Worm (Caenorhabditis elegans) whole organism, young adult: ENCODE measurements around the gene sma-6.

Experiments used
- B0035.1 ChIP-seq: sonication (generic microtip); optimal IDR thresholded peaks from 2 replicates; lab custom pipeline; 2016; ENCODE audit warnings: missing genetic modification characterization, mild to moderate bottlenecking, missing compliant biosample characterization, missing genotype, missing genetic modification reagents
- C17E4.6 ChIP-seq: fragments of 200-800 bp; sonication (Bioruptor generic); IDR thresholded peaks from 2 replicates; pipeline ENCODE4 v1.3.6; 2022; ENCODE audit warnings: missing genetic modification reagents, missing genetic modification characterization, missing compliant biosample characterization
- F10E7.11 ChIP-seq: sonication (generic microtip); optimal IDR thresholded peaks from 2 replicates; lab custom pipeline; 2017; ENCODE audit warnings: mild to moderate bottlenecking, missing genetic modification characterization, moderate library complexity, missing compliant biosample characterization
- F23B12.7 ChIP-seq: sonication (generic microtip); optimal IDR thresholded peaks from 2 replicates; lab custom pipeline; 2017; ENCODE audit warnings: missing genetic modification characterization, mild to moderate bottlenecking, missing compliant biosample characterization, antibody characterized with exemption, moderate library complexity; ENCODE audit not compliant: insufficient read depth
- F55B11.4 ChIP-seq: sonication (generic microtip); optimal IDR thresholded peaks from 2 replicates; lab custom pipeline; 2016; ENCODE audit warnings: missing compliant biosample characterization, missing genetic modification characterization, borderline replicate concordance; ENCODE audit not compliant: insufficient read depth
- F57C9.4 ChIP-seq: sonication (generic microtip); optimal IDR thresholded peaks from 2 replicates; lab custom pipeline; 2017; ENCODE audit warnings: mild to moderate bottlenecking, missing genetic modification characterization, missing compliant biosample characterization
- Y53F4B.3 ChIP-seq: fragments of 200-800 bp; sonication (Bioruptor generic); IDR thresholded peaks from 2 replicates; pipeline ENCODE4 v1.3.6; 2022; ENCODE audit warnings: missing genetic modification reagents, missing genetic modification characterization, missing compliant biosample characterization
- Y53G8AR.9 ChIP-seq: fragments of 200-800 bp; sonication (Bioruptor generic); conservative IDR thresholded peaks from 2 replicates; pipeline ENCODE4 v1.3.6; 2022; ENCODE audit warnings: missing genetic modification reagents, missing genetic modification characterization, missing compliant biosample characterization
- Y79H2A.3 ChIP-seq: fragments of 200-800 bp; sonication (Bioruptor generic); conservative IDR thresholded peaks from 2 replicates; pipeline ENCODE4 v1.3.6; 2022; ENCODE audit warnings: missing genetic modification reagents, missing genetic modification characterization, missing compliant biosample characterization
- aptf-3 ChIP-seq: fragments of 200-800 bp; sonication (Bioruptor generic); IDR thresholded peaks from 2 replicates; pipeline ENCODE4 v1.3.6; 2022; ENCODE audit warnings: missing genetic modification characterization, missing compliant biosample characterization
- atf-7 ChIP-seq: sonication (generic microtip); optimal IDR thresholded peaks from 2 replicates; lab custom pipeline; 2017; ENCODE audit warnings: mild to moderate bottlenecking, missing genetic modification characterization, missing compliant biosample characterization
- bed-1 ChIP-seq: fragments of 200-800 bp; sonication (Bioruptor generic); IDR thresholded peaks from 2 replicates; pipeline ENCODE4 v1.3.6; 2022; ENCODE audit warnings: missing genetic modification reagents, missing genetic modification characterization, missing compliant biosample characterization
- cebp-1 ChIP-seq, 2 experiments: fragments of 200-800 bp in 1 of 2; sonication (Bioruptor generic) in 1 of 2; sonication (generic microtip) in 1 of 2; IDR thresholded peaks in 1 of 2; optimal IDR thresholded peaks in 1 of 2; 2 replicates each; pipeline versions ENCODE4 v1.3.6 to Lab custom; 2017 to 2022; ENCODE audit warnings: missing compliant biosample characterization in 2 of 2, missing genetic modification characterization in 2 of 2, mild to moderate bottlenecking in 1 of 2, missing genetic modification reagents in 1 of 2, moderate library complexity in 1 of 2
- ceh-58 ChIP-seq: fragments of 200-800 bp; sonication (Bioruptor generic); IDR thresholded peaks from 2 replicates; pipeline ENCODE4 v1.3.6; 2022; ENCODE audit warnings: missing genetic modification characterization, missing compliant biosample characterization
- die-1 ChIP-seq: sonication (generic microtip); optimal IDR thresholded peaks from 2 replicates; lab custom pipeline; 2016; ENCODE audit warnings: missing genotype, mild to moderate bottlenecking, missing genetic modification characterization, missing compliant biosample characterization
- dox-1 ChIP-seq: fragments of 200-800 bp; sonication (Bioruptor generic); IDR thresholded peaks from 2 replicates; pipeline ENCODE4 v1.3.6; 2022; ENCODE audit warnings: missing genetic modification reagents, missing genetic modification characterization, missing compliant biosample characterization
- egl-44 ChIP-seq: fragments of 200-800 bp; sonication (Bioruptor generic); IDR thresholded peaks from 2 replicates; pipeline ENCODE4 v1.3.6; 2022; ENCODE audit warnings: missing genetic modification reagents, missing genetic modification characterization, missing compliant biosample characterization
- fkh-3 ChIP-seq: sonication (generic microtip); optimal IDR thresholded peaks from 2 replicates; lab custom pipeline; 2016; ENCODE audit warnings: mild to moderate bottlenecking, missing genetic modification characterization, missing compliant biosample characterization
- hlh-26 ChIP-seq: fragments of 200-800 bp; sonication (Bioruptor generic); conservative IDR thresholded peaks from 2 replicates; pipeline ENCODE4 v1.3.6; 2022; ENCODE audit warnings: missing genetic modification reagents, missing genetic modification characterization, missing compliant biosample characterization
- hmg-1.2 ChIP-seq: fragments of 200-800 bp; sonication (Bioruptor generic); IDR thresholded peaks from 2 replicates; pipeline ENCODE4 v1.3.6; 2022; ENCODE audit warnings: missing genetic modification reagents, missing genetic modification characterization, missing compliant biosample characterization
- hmg-20 ChIP-seq: fragments of 200-800 bp; sonication (Bioruptor generic); IDR thresholded peaks from 2 replicates; pipeline ENCODE4 v1.3.6; 2022; ENCODE audit warnings: missing genetic modification reagents, missing genetic modification characterization, missing compliant biosample characterization
- lin-26 ChIP-seq: fragments of 200-800 bp; sonication (Bioruptor generic); IDR thresholded peaks from 2 replicates; pipeline ENCODE4 v1.3.6; 2022; ENCODE audit warnings: missing genetic modification reagents, missing genetic modification characterization, missing compliant biosample characterization
- lin-54 ChIP-seq: fragments of 200-800 bp; sonication (Bioruptor generic); optimal IDR thresholded peaks from 2 replicates; lab custom pipeline; 2018; ENCODE audit warnings: mild to moderate bottlenecking, missing genetic modification characterization, missing compliant biosample characterization
- lir-1 ChIP-seq: fragments of 200-800 bp; sonication (Bioruptor generic); conservative IDR thresholded peaks from 2 replicates; pipeline ENCODE4 v1.3.6; 2022; ENCODE audit warnings: missing genetic modification reagents, missing genetic modification characterization, missing compliant biosample characterization
- lsy-27 ChIP-seq: sonication (generic microtip); optimal IDR thresholded peaks from 2 replicates; lab custom pipeline; 2017; ENCODE audit warnings: missing genetic modification characterization, mild to moderate bottlenecking, missing compliant biosample characterization, antibody characterized with exemption, missing genotype, borderline replicate concordance; ENCODE audit not compliant: insufficient read depth
- madf-3 ChIP-seq: fragments of 200-800 bp; sonication (Bioruptor generic); IDR thresholded peaks from 2 replicates; pipeline ENCODE4 v1.3.6; 2022; ENCODE audit warnings: missing genetic modification reagents, missing genetic modification characterization, missing compliant biosample characterization
- madf-6 ChIP-seq: fragments of 200-800 bp; sonication (Bioruptor generic); IDR thresholded peaks from 2 replicates; pipeline ENCODE4 v1.3.6; 2022; ENCODE audit warnings: missing genetic modification reagents, missing genetic modification characterization, missing compliant biosample characterization
- mes-4 ChIP-seq: sonication (generic microtip); optimal IDR thresholded peaks from 2 replicates; lab custom pipeline; 2016; ENCODE audit warnings: missing genotype, missing genetic modification characterization, missing compliant biosample characterization
- mxl-1 ChIP-seq: sonication (generic microtip); optimal IDR thresholded peaks from 2 replicates; lab custom pipeline; 2016; ENCODE audit warnings: missing genetic modification characterization, missing compliant biosample characterization
- nfyb-1 ChIP-seq: fragments of 200-800 bp; sonication (Bioruptor generic); IDR thresholded peaks from 2 replicates; pipeline ENCODE4 v1.3.6; 2022; ENCODE audit warnings: missing genetic modification reagents, missing genetic modification characterization, missing compliant biosample characterization
- nhr-27 ChIP-seq: fragments of 200-800 bp; sonication (Bioruptor generic); optimal IDR thresholded peaks from 2 replicates; lab custom pipeline; 2018; ENCODE audit warnings: mild to moderate bottlenecking, missing genetic modification characterization, moderate library complexity, missing compliant biosample characterization
- nhr-90 ChIP-seq: sonication (generic microtip); optimal IDR thresholded peaks from 2 replicates; lab custom pipeline; 2016; ENCODE audit warnings: missing genotype, mild to moderate bottlenecking, missing genetic modification characterization, missing compliant biosample characterization
- sea-2 ChIP-seq: fragments of 200-800 bp; sonication (Bioruptor generic); IDR thresholded peaks from 2 replicates; pipeline ENCODE4 v1.3.6; 2022; ENCODE audit warnings: missing genetic modification characterization, missing compliant biosample characterization
- unc-130 ChIP-seq: sonication (generic microtip); optimal IDR thresholded peaks from 2 replicates; lab custom pipeline; 2016; ENCODE audit warnings: missing genetic modification reagents, missing genetic modification characterization, missing compliant biosample characterization
- ztf-18 ChIP-seq: sonication (generic microtip); optimal IDR thresholded peaks from 2 replicates; lab custom pipeline; 2016; ENCODE audit warnings: missing genotype, mild to moderate bottlenecking, missing genetic modification characterization, missing compliant biosample characterization
- ztf-26 ChIP-seq: sonication (generic microtip); optimal IDR thresholded peaks from 2 replicates; lab custom pipeline; 2017; ENCODE audit warnings: missing genetic modification characterization, missing compliant biosample characterization
- ztf-6 ChIP-seq: fragments of 200-800 bp; sonication (Bioruptor generic); IDR thresholded peaks from 2 replicates; pipeline ENCODE4 v1.3.6; 2022; ENCODE audit warnings: missing genetic modification reagents, missing genetic modification characterization, missing compliant biosample characterization

The sma-6 gene

ce11 chrII:6341076-6341475, 16.8 kb downstream of the sma-6 start:
- TF ChIP-seq Y53G8AR.9 (GFP tag; lab: Robert Waterston, UW) (no peak), F57C9.4 (tag; lab: Kevin White, UChicago) (no peak), ceh-58 (GFP tag; lab: Robert Waterston, UW) (no peak), ztf-6 (no peak)

ce11 chrII:6342455-6342854, 18.2 kb downstream of the sma-6 start:
- no peak for TF ChIP-seq hlh-26 (GFP tag; lab: Robert Waterston, UW)
- no peak for TF ChIP-seq lin-26
- no peak for TF ChIP-seq egl-44

ce11 chrII:6343893-6344292, 19.6 kb downstream of the sma-6 start, which contains the start of gene txt-18:
TSS of gene txt-18 (plus strand) at chrII:6344072.
- TF ChIP-seq cebp-1 (GFP tag; IDR thresholded peaks at IDR 0.05; lab: Robert Waterston, UW) (no peak), cebp-1 (tag; optimal IDR thresholded peaks at IDR 0.05; lab: Kevin White, UChicago) (peak; percentile 5), dox-1 (0 out of 2 replicates have a peak, but pooled peaks have one; percentile 6), hmg-1.2 (GFP tag; lab: Robert Waterston, UW) (peak; percentile 15; the same call in 1 of the 2 replicates), F55B11.4 (tag; lab: Kevin White, UChicago) (no peak)

- TF ChIP-seq hmg-20 (GFP tag; lab: Robert Waterston, UW) (no peak), C17E4.6 (GFP tag; lab: Robert Waterston, UW) (no peak), atf-7 (tag; lab: Kevin White, UChicago) (no peak), lin-54 (GFP tag; lab: Kevin White, UChicago) (no peak)
Measured at ce11 chrII:6344513-6344912, 20.2 kb downstream of the sma-6 start.

ce11 chrII:6345195-6346158, 21.2 kb downstream of the sma-6 start, which contains the start of gene C32D5.8:
TSS of gene C32D5.8 (minus strand) at chrII:6345964.
- TF ChIP-seq aptf-3 (GFP tag; lab: Robert Waterston, UW), result no peak
- no peak for TF ChIP-seq F23B12.7
- TF ChIP-seq die-1 (tag; lab: Kevin White, UChicago), result no peak
- no peak for TF ChIP-seq bed-1 (GFP tag; lab: Robert Waterston, UW)
- no peak for TF ChIP-seq madf-3
- no peak for TF ChIP-seq Y53F4B.3 (GFP tag; lab: Robert Waterston, UW)
- TF ChIP-seq, all 124 proteins: peak for 0

ce11 chrII:6346551-6347079, 22.3 kb downstream of the sma-6 start:
- TF ChIP-seq nhr-27 (tag; lab: Kevin White, UChicago) (no peak), hmg-20 (GFP tag; lab: Robert Waterston, UW) (no peak), ztf-26 (tag; lab: Kevin White, UChicago) (peak; percentile 62), F23B12.7 (peak; percentile 96), nfyb-1 (GFP tag; lab: Robert Waterston, UW) (peak; percentile 95), nhr-90 (tag; lab: Kevin White, UChicago) (peak; percentile 13), madf-6 (peak; percentile 29; the same call in 1 of the 2 replicates), ztf-18 (tag; lab: Kevin White, UChicago) (peak; percentile 40), mes-4 (tag; lab: Kevin White, UChicago) (no peak), unc-130 (GFP tag; lab: Kevin White, UChicago) (peak; percentile 56), mxl-1 (tag; lab: Kevin White, UChicago) (no peak), F10E7.11 (tag; lab: Kevin White, UChicago) (peak; percentile 84), fkh-3 (peak; percentile 87), Y79H2A.3 (GFP tag; lab: Robert Waterston, UW) (no peak; the same call in 1 of the 2 replicates), lsy-27 (tag; lab: Kevin White, UChicago) (no peak), B0035.1 (peak; percentile 71), sea-2 (GFP tag; lab: Robert Waterston, UW) (no peak), lir-1 (GFP tag; lab: Robert Waterston, UW) (0 out of 2 replicates have a peak, but pooled peaks have one; percentile 31)
